Worm (Caenorhabditis elegans) whole organism, midembryonic: ENCODE data around the gene gop-3.

ENCODE experiments used
- flt-1 ChIP-seq: fragments of 200-800 bp; sonication (Bioruptor generic); IDR thresholded peaks from 2 replicates; pipeline ENCODE4 v1.3.6; 2022; ENCODE audit warnings: missing genetic modification characterization, missing compliant biosample characterization
- klf-2 ChIP-seq: fragments of 200-800 bp; sonication (Bioruptor generic); conservative IDR thresholded peaks from 2 replicates; pipeline ENCODE4 v1.3.6; 2022; ENCODE audit warnings: missing genetic modification reagents, missing genetic modification characterization, missing compliant biosample characterization
- ref-1 ChIP-seq: fragments of 200-800 bp; sonication (Bioruptor generic); conservative IDR thresholded peaks from 2 replicates; pipeline ENCODE4 v1.3.6; 2022; ENCODE audit warnings: missing genetic modification reagents, missing genetic modification characterization, missing compliant biosample characterization
- tab-1 ChIP-seq: fragments of 200-800 bp; sonication (Bioruptor generic); IDR thresholded peaks from 2 replicates; pipeline ENCODE4 v1.3.6; 2022; ENCODE audit warnings: missing genetic modification characterization, missing compliant biosample characterization
- ztf-23 ChIP-seq: fragments of 200-800 bp; sonication (Bioruptor generic); IDR thresholded peaks from 2 replicates; pipeline ENCODE4 v1.3.6; 2022; ENCODE audit warnings: missing genetic modification reagents, missing genetic modification characterization, missing compliant biosample characterization

DNA sequence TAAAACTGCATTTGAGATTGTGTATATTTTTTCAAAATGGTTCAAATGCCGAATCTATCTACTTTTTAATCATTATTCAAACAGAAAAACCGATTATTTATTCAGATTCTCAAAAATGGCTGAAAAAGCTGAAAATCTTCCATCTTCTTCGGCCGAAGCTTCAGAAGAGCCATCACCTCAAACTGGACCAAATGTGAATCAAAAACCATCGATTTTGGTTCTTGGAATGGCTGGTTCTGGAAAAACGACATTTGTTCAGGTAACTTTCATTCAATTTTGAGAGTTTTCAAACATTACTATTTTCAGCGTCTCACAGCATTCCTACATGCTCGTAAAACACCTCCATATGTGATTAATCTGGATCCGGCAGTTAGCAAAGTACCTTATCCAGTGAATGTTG, 1.6 kb upstream of the gop-3 start, which contains the start of gene gop-2:
- TF ChIP-seq flt-1 (GFP tag; lab: Robert Waterston, UW) (no peak), ztf-23 (GFP tag; lab: Robert Waterston, UW) (no peak), ref-1 (GFP tag; lab: Robert Waterston, UW) (no peak), tab-1 (no peak), klf-2 (GFP tag; lab: Robert Waterston, UW) (no peak)
